Worm (Caenorhabditis elegans) whole organism, L1 larva: ENCODE results near the gene C27A2.12.
A peak's percentile ranks its signal among the peaks of the same experiment; 100 is the strongest.

Experiments used
- C04F5.9 ChIP-seq: sonication (generic microtip); optimal IDR thresholded peaks from 2 replicates; lab custom pipeline; 2016; ENCODE audit warnings: missing genetic modification characterization, missing compliant biosample characterization
- C16A3.4 ChIP-seq: fragments of 150-350 bp; optimal IDR thresholded peaks from 2 replicates; lab custom pipeline; 2014; ENCODE audit warnings: missing biosample characterization, missing genetic modification characterization
- C34B4.2 ChIP-seq: sonication (generic microtip); optimal IDR thresholded peaks from 2 replicates; lab custom pipeline; 2017; ENCODE audit warnings: mild to moderate bottlenecking, missing genetic modification characterization, missing compliant biosample characterization
- Y116A8C.19 ChIP-seq: sonication (generic microtip); optimal IDR thresholded peaks from 2 replicates; lab custom pipeline; 2016; ENCODE audit warnings: missing compliant biosample characterization, missing genetic modification characterization, borderline replicate concordance
- aha-1 ChIP-seq: fragments of 150-350 bp; optimal IDR thresholded peaks from 2 replicates; lab custom pipeline; 2014; ENCODE audit warnings: missing biosample characterization, missing genetic modification characterization
- alr-1 ChIP-seq: fragments of 200-800 bp; sonication (Bioruptor generic); optimal IDR thresholded peaks from 2 replicates; lab custom pipeline; 2018; ENCODE audit warnings: borderline replicate concordance, mild to moderate bottlenecking, missing genetic modification characterization, missing compliant biosample characterization
- ama-1 ChIP-seq: fragments of 150-350 bp; optimal IDR thresholded peaks from 2 replicates; lab custom pipeline; 2014
- blmp-1 ChIP-seq: fragments of 150-350 bp; optimal IDR thresholded peaks from 2 replicates; lab custom pipeline; 2014; ENCODE audit warnings: missing biosample characterization, missing genetic modification characterization
- ceh-8 ChIP-seq: fragments of 200-800 bp; sonication (Bioruptor generic); optimal IDR thresholded peaks from 2 replicates; lab custom pipeline; 2018; ENCODE audit warnings: mild to moderate bottlenecking, missing genetic modification characterization, moderate library complexity, missing compliant biosample characterization
- ces-1 ChIP-seq: fragments of 150-350 bp; optimal IDR thresholded peaks from 2 replicates; lab custom pipeline; 2014; ENCODE audit warnings: missing biosample characterization, missing genetic modification reagents, missing genetic modification characterization
- dpl-1 ChIP-seq, 3 experiments: fragments of 150-350 bp in 2 of 3; sonication (generic microtip) in 1 of 3; optimal IDR thresholded peaks; 2 replicates each; lab custom pipeline; 2014 to 2017; ENCODE audit warnings: missing biosample characterization in 3 of 3, missing genetic modification characterization in 3 of 3, missing genetic modification reagents in 3 of 3
- efl-1 ChIP-seq, 4 experiments: fragments of 150-350 bp; optimal IDR thresholded peaks in 3 of 4; peaks in 1 of 4; 1 replicate in 1 of 4; 2 replicates in 3 of 4; lab custom pipeline; 2014; ENCODE audit warnings: missing biosample characterization in 2 of 4, missing genetic modification characterization in 2 of 4, missing genetic modification reagents in 2 of 4
- elt-3 ChIP-seq, 6 experiments: fragments of 150-350 bp in 1 of 6; sonication (generic microtip); optimal IDR thresholded peaks; 2 replicates each; lab custom pipeline; 2017 to 2018; ENCODE audit warnings: missing biosample characterization in 6 of 6, missing genetic modification characterization in 6 of 6, inconsistent platforms in 1 of 6
- fkh-10 ChIP-seq: sonication (generic microtip); optimal IDR thresholded peaks from 2 replicates; lab custom pipeline; 2017; ENCODE audit warnings: missing biosample characterization, missing genetic modification reagents, missing genetic modification characterization
- fkh-4 ChIP-seq: sonication (generic microtip); optimal IDR thresholded peaks from 2 replicates; lab custom pipeline; 2016; ENCODE audit warnings: missing compliant biosample characterization, missing genetic modification characterization, borderline replicate concordance
- fkh-8 ChIP-seq: sonication (generic microtip); optimal IDR thresholded peaks from 2 replicates; lab custom pipeline; 2016; ENCODE audit warnings: mild to moderate bottlenecking, missing genetic modification characterization, missing compliant biosample characterization
- fos-1 ChIP-seq: fragments of 150-350 bp; optimal IDR thresholded peaks from 2 replicates; lab custom pipeline; 2014; ENCODE audit warnings: missing biosample characterization, missing genetic modification characterization
- irx-1 ChIP-seq: sonication (generic microtip); optimal IDR thresholded peaks from 2 replicates; lab custom pipeline; 2016; ENCODE audit warnings: missing genetic modification characterization, missing compliant biosample characterization
- isw-1 ChIP-seq: fragments of 200-800 bp; sonication (Bioruptor generic); IDR thresholded peaks from 2 replicates; pipeline ENCODE4 v1.3.6; 2022; ENCODE audit warnings: missing genetic modification characterization, missing compliant biosample characterization
- jun-1 ChIP-seq: fragments of 150-350 bp; optimal IDR thresholded peaks from 2 replicates; lab custom pipeline; 2014; ENCODE audit warnings: missing biosample characterization, missing genetic modification reagents, missing genetic modification characterization
- lin-15B ChIP-seq: fragments of 150-350 bp; sonication (generic microtip); optimal IDR thresholded peaks from 3 replicates; lab custom pipeline; 2014; ENCODE audit warnings: missing biosample characterization, missing genetic modification characterization
- lin-35 ChIP-seq, 2 experiments: fragments of 150-350 bp; optimal IDR thresholded peaks; 2 replicates each; lab custom pipeline; 2014; ENCODE audit warnings: missing biosample characterization in 2 of 2, missing genetic modification characterization in 2 of 2, missing genetic modification reagents in 2 of 2
- lin-39 ChIP-seq: fragments of 150-350 bp; optimal IDR thresholded peaks from 2 replicates; lab custom pipeline; 2014; ENCODE audit warnings: missing biosample characterization, missing genetic modification reagents, missing genetic modification characterization
- lsy-2 ChIP-seq, 2 experiments: fragments of 150-350 bp; optimal IDR thresholded peaks; 2 replicates each; lab custom pipeline; 2014; ENCODE audit warnings: missing biosample characterization in 2 of 2, missing genetic modification characterization in 2 of 2
- mdl-1 ChIP-seq, 2 experiments: fragments of 150-350 bp; optimal IDR thresholded peaks; 2 replicates each; lab custom pipeline; 2014 to 2017; ENCODE audit warnings: missing biosample characterization in 2 of 2, missing genetic modification characterization in 2 of 2, inconsistent platforms in 1 of 2
- nhr-11 ChIP-seq: fragments of 150-350 bp; optimal IDR thresholded peaks from 2 replicates; lab custom pipeline; 2014; ENCODE audit warnings: missing biosample characterization, missing genetic modification characterization
- nhr-19 ChIP-seq: fragments of 200-800 bp; sonication (Bioruptor generic); conservative IDR thresholded peaks from 2 replicates; pipeline ENCODE4 v1.3.6; 2022; ENCODE audit warnings: missing genetic modification characterization, missing compliant biosample characterization
- nhr-28 ChIP-seq: fragments of 150-350 bp; optimal IDR thresholded peaks from 2 replicates; lab custom pipeline; 2014; ENCODE audit warnings: missing biosample characterization, missing genetic modification characterization
- nhr-71 ChIP-seq: sonication (generic microtip); optimal IDR thresholded peaks from 2 replicates; lab custom pipeline; 2016; ENCODE audit warnings: mild to moderate bottlenecking, missing genetic modification characterization, moderate library complexity, missing compliant biosample characterization
- nhr-76 ChIP-seq: sonication (generic microtip); optimal IDR thresholded peaks from 2 replicates; lab custom pipeline; 2017; ENCODE audit warnings: missing biosample characterization, missing genetic modification characterization
- nhr-84 ChIP-seq: sonication (generic microtip); optimal IDR thresholded peaks from 2 replicates; lab custom pipeline; 2017; ENCODE audit warnings: missing biosample characterization, missing genetic modification characterization
- nhr-85 ChIP-seq: sonication (generic microtip); peaks from one replicate; lab custom pipeline; 2016; ENCODE audit warnings: missing genetic modification characterization, inconsistent platforms, missing compliant biosample characterization
- nhr-90 ChIP-seq: sonication (generic microtip); optimal IDR thresholded peaks from 2 replicates; lab custom pipeline; 2016; ENCODE audit warnings: mild to moderate bottlenecking, missing genetic modification characterization, missing compliant biosample characterization; ENCODE audit not compliant: poor library complexity
- pax-3 ChIP-seq: fragments of 200-800 bp; sonication (Bioruptor generic); optimal IDR thresholded peaks from 2 replicates; lab custom pipeline; 2018; ENCODE audit warnings: mild to moderate bottlenecking, missing genetic modification characterization, moderate library complexity, missing compliant biosample characterization
- rnt-1 ChIP-seq: sonication (generic microtip); optimal IDR thresholded peaks from 2 replicates; lab custom pipeline; 2016; ENCODE audit warnings: mild to moderate bottlenecking, missing genetic modification characterization, moderate library complexity, missing compliant biosample characterization
- snu-23 ChIP-seq: sonication (generic microtip); optimal IDR thresholded peaks from 2 replicates; lab custom pipeline; 2016; ENCODE audit warnings: missing genetic modification characterization, missing compliant biosample characterization
- sox-4 ChIP-seq: sonication (generic microtip); optimal IDR thresholded peaks from 2 replicates; lab custom pipeline; 2016; ENCODE audit warnings: missing genetic modification characterization, missing compliant biosample characterization
- sup-37 ChIP-seq: fragments of 200-800 bp; sonication (Bioruptor generic); optimal IDR thresholded peaks from 2 replicates; lab custom pipeline; 2018; ENCODE audit warnings: mild to moderate bottlenecking, missing genetic modification characterization, missing compliant biosample characterization
- swsn-7 ChIP-seq: sonication (generic microtip); optimal IDR thresholded peaks from 2 replicates; lab custom pipeline; 2016; ENCODE audit warnings: missing genetic modification characterization, missing compliant biosample characterization
- tlp-1 ChIP-seq: fragments of 150-350 bp; optimal IDR thresholded peaks from 2 replicates; lab custom pipeline; 2014; ENCODE audit warnings: missing biosample characterization, missing genetic modification characterization
- unc-30 ChIP-seq: sonication (generic microtip); optimal IDR thresholded peaks from 2 replicates; lab custom pipeline; 2017; ENCODE audit warnings: missing biosample characterization, missing genetic modification characterization
- unc-98 ChIP-seq: fragments of 200-800 bp; sonication (Bioruptor generic); IDR thresholded peaks from 2 replicates; pipeline ENCODE4 v1.3.6; 2022; ENCODE audit warnings: missing genetic modification characterization, missing compliant biosample characterization
- xbp-1 ChIP-seq: sonication (generic microtip); optimal IDR thresholded peaks from 2 replicates; lab custom pipeline; 2016; ENCODE audit warnings: missing genetic modification characterization, missing compliant biosample characterization
- zag-1 ChIP-seq: fragments of 150-350 bp; optimal IDR thresholded peaks from 2 replicates; lab custom pipeline; 2014; ENCODE audit warnings: missing biosample characterization, missing genetic modification characterization
- zip-4 ChIP-seq: fragments of 200-800 bp; sonication (Bioruptor generic); optimal IDR thresholded peaks from 2 replicates; lab custom pipeline; 2018; ENCODE audit warnings: mild to moderate bottlenecking, missing genetic modification characterization, moderate library complexity, missing compliant biosample characterization
- ztf-11 ChIP-seq, 2 experiments: sonication (generic microtip); optimal IDR thresholded peaks; 2 replicates each; lab custom pipeline; 2016 to 2017; ENCODE audit warnings: missing genetic modification characterization in 2 of 2, missing biosample characterization in 1 of 2, missing compliant biosample characterization in 1 of 2

The C27A2.12 gene

DNA sequence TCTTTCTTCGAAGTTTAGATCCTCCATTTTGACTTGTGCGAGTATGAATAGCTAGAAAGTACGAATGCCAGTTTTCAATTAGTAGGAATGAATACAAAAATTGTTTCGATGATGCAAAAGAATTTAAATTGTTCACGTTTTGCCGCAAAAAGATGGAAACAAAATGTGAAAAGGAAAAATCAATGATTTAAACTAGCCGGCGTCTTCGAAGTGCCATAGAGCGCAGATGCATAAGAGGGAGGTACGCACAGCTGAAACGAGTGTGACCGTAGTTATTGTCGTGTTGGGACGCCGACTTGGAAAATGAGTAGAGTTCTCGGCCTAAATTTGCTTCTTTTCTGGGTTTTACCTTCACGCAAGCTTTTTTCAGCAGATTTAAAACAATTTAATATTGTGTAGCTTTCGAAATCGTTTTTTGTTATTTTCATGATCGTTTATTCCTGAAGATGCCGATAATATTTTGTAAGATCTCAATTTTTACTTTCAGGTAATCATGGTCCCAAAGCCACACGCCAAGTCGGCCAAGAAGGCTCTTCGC is 2.7 kb downstream of the C27A2.12 start, which contains the start of the genes ify-1 and rpl-22 (continued):
- peak; percentile 93 for TF ChIP-seq swsn-7 (tag; lab: Kevin White, UChicago)
- peak; percentile 92 for TF ChIP-seq nhr-90
- TF ChIP-seq ama-1 (lab: Kevin White, UChicago), result peak; percentile 70
- peak; percentile 98 for TF ChIP-seq snu-23 (GFP tag; lab: Kevin White, UChicago)
- no peak for TF ChIP-seq nhr-84 (tag; lab: Kevin White, UChicago)
- no peak for TF ChIP-seq unc-30
- TF ChIP-seq nhr-76 (tag; lab: Kevin White, UChicago), result no peak
- peak; percentile 87 for TF ChIP-seq fkh-10 (GFP tag; lab: Kevin White, UChicago)
- TF ChIP-seq ztf-11 (tag; optimal IDR thresholded peaks at IDR 0.05; lab: Kevin White, UChicago), result peak in 1 of 2 experiments; percentile 78
- TF ChIP-seq C16A3.4 (tag; lab: Kevin White, UChicago), result peak; percentile 98
- peak; percentile 87 for TF ChIP-seq blmp-1 (tag; lab: Kevin White, UChicago)
- peak; percentile 83 for TF ChIP-seq ceh-8 (GFP tag; lab: Kevin White, UChicago)
- TF ChIP-seq lsy-2 (tag; optimal IDR thresholded peaks at IDR 0.05; lab: Kevin White, UChicago), result peak; percentile 99 to 100
- TF ChIP-seq unc-98 (GFP tag; lab: Robert Waterston, UW), result no peak
- TF ChIP-seq mdl-1 (tag; optimal IDR thresholded peaks at IDR 0.05; lab: Kevin White, UChicago), result peak in 1 of 2 experiments; percentile 90
- TF ChIP-seq nhr-19 (GFP tag; lab: Robert Waterston, UW), result peak; percentile 93
- peak; percentile 81 for TF ChIP-seq pax-3
- peak; percentile 95 to 98 for TF ChIP-seq lin-35 (GFP tag; optimal IDR thresholded peaks at IDR 0.05; lab: Kevin White, UChicago)
- TF ChIP-seq alr-1 (tag; lab: Kevin White, UChicago), result no peak
- TF ChIP-seq ces-1, result no peak
- peak; percentile 36 for TF ChIP-seq aha-1 (tag; lab: Kevin White, UChicago)
- TF ChIP-seq lin-39 (tag; lab: Kevin White, UChicago), result peak; percentile 82
- TF ChIP-seq irx-1 (tag; lab: Kevin White, UChicago), result peak; percentile 85
- peak; percentile 17 for TF ChIP-seq zag-1 (tag; lab: Kevin White, UChicago)
- TF ChIP-seq nhr-85 (tag; lab: Kevin White, UChicago), result peak; percentile 96
- TF ChIP-seq nhr-11 (tag; lab: Kevin White, UChicago), result peak; percentile 72
- TF ChIP-seq lin-15B, result peak; percentile 97
- TF ChIP-seq tlp-1 (tag; lab: Kevin White, UChicago), result no peak
- TF ChIP-seq fkh-8, result peak; percentile 90
- peak; percentile 80 for TF ChIP-seq C04F5.9 (tag; lab: Kevin White, UChicago)
- peak; percentile 51 for TF ChIP-seq sup-37 (GFP tag; lab: Kevin White, UChicago)
- TF ChIP-seq Y116A8C.19 (tag; lab: Kevin White, UChicago), result no peak
- TF ChIP-seq fos-1 (tag; lab: Kevin White, UChicago), result peak; percentile 86
- TF ChIP-seq fkh-4, result peak; percentile 54
- peak; percentile 93 for TF ChIP-seq xbp-1 (tag; lab: Kevin White, UChicago)
- peak; percentile 78 for TF ChIP-seq zip-4 (GFP tag; lab: Kevin White, UChicago)
- TF ChIP-seq dpl-1 (GFP tag; optimal IDR thresholded peaks at IDR 0.05; lab: Kevin White, UChicago), result peak; percentile 93 to 94 (median 94)
- TF ChIP-seq C34B4.2 (tag; lab: Kevin White, UChicago), result no peak
- peak; percentile 95 to 96 for TF ChIP-seq efl-1 (optimal IDR thresholded peaks at IDR 0.05; lab: Kevin White, UChicago)
- TF ChIP-seq efl-1 (GFP tag; optimal IDR thresholded peaks at IDR 0.05 in 1 of 2; lab: Kevin White, UChicago), result peak; percentile 93 to 99
- peak; percentile 48 for TF ChIP-seq sox-4
- peak; percentile 96 for TF ChIP-seq nhr-71
- TF ChIP-seq nhr-28 (tag; lab: Kevin White, UChicago), result no peak
- peak; percentile 5 to 98 (median 78) for TF ChIP-seq elt-3 (tag; optimal IDR thresholded peaks at IDR 0.05; lab: Kevin White, UChicago)
- peak; percentile 93 for TF ChIP-seq isw-1 (GFP tag; lab: Robert Waterston, UW)
- TF ChIP-seq rnt-1 (tag; lab: Kevin White, UChicago), result peak; percentile 96
- TF ChIP-seq jun-1 (tag; lab: Kevin White, UChicago), result peak; percentile 89
